Worm (Caenorhabditis elegans): ENCODE measurements around the gene hil-2.

DNA sequence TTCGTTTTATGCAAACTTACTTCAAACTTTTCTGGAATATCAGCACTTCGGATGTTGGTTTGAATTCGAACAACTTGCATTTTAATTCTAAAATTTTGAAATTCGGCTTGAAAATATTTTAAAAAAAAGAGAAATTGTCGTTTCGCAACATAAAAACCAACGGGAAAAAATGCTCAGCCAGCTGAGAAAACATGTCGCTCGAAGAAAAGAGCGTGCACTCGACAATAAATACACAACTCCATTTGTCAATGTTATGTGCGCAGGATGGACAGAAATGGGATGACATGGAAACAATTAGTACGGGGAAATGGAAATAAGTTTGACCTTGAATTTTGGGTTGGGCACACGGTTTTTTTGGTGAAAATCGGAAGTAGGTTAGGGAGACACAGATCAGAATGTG lies 41.9 kb downstream of the hil-2 start, which contains the start of gene mif-4:
- TF ChIP-seq cebp-1 (GFP tag; IDR thresholded peaks at IDR 0.05) (no peak), cebp-1 (tag; optimal IDR thresholded peaks at IDR 0.05) (peak; percentile 51), attf-5 (GFP tag; optimal IDR thresholded peaks at IDR 0.05) (no peak), nhr-27 (tag; optimal IDR thresholded peaks at IDR 0.05) (no peak), hmg-20 (GFP tag; IDR thresholded peaks at IDR 0.05) (no peak)
